Fruit fly (Drosophila melanogaster) whole organism, prepupa: ENCODE measurements around the gene COX6AL2.

Experiments used
- Blimp-1 ChIP-seq: fragments of 200-800 bp; sonication (Bioruptor generic); optimal IDR thresholded peaks from 3 replicates; lab custom pipeline; 2017; ENCODE audit warnings: missing biosample characterization, missing genetic modification characterization, mild to moderate bottlenecking, moderate library complexity, missing genetic modification reagents
- CG10631 ChIP-seq: fragments of 200-800 bp; sonication (Bioruptor generic); optimal IDR thresholded peaks from 2 replicates; lab custom pipeline; 2016; ENCODE audit warnings: missing biosample characterization, missing genetic modification characterization
- CG10669 ChIP-seq: fragments of 200-800 bp; sonication (Bioruptor generic); optimal IDR thresholded peaks from 3 replicates; lab custom pipeline; 2018; ENCODE audit warnings: missing biosample characterization, mild to moderate bottlenecking, missing genetic modification characterization, moderate library complexity
- CG11294 ChIP-seq: fragments of 200-800 bp; sonication (Bioruptor generic); IDR thresholded peaks from 2 replicates; pipeline ENCODE4 v1.3.6; 2022; ENCODE audit warnings: missing biosample characterization, missing genetic modification characterization
- CG11762 ChIP-seq: fragments of 200-800 bp; sonication (Bioruptor generic); optimal IDR thresholded peaks from 3 replicates; lab custom pipeline; 2016; ENCODE audit warnings: missing biosample characterization, missing genetic modification characterization; ENCODE audit not compliant: insufficient read depth
- CG11902 ChIP-seq: fragments of 200-800 bp; sonication (Bioruptor generic); optimal IDR thresholded peaks from 3 replicates; lab custom pipeline; 2016; ENCODE audit warnings: missing biosample characterization, missing genetic modification characterization
- CG15336 ChIP-seq: fragments of 200-800 bp; sonication (Bioruptor generic); IDR thresholded peaks from 2 replicates; pipeline ENCODE4 v1.3.6; 2022; ENCODE audit warnings: missing biosample characterization, missing genetic modification characterization
- CG1621 ChIP-seq: fragments of 200-800 bp; sonication (Bioruptor generic); optimal IDR thresholded peaks from 3 replicates; lab custom pipeline; 2018; ENCODE audit warnings: missing biosample characterization, mild to moderate bottlenecking, missing genetic modification characterization
- CG3032 ChIP-seq: fragments of 200-800 bp; optimal IDR thresholded peaks from 2 replicates; lab custom pipeline; 2019; ENCODE audit warnings: missing biosample characterization, mild to moderate bottlenecking, missing genetic modification characterization, moderate library complexity
- CG31627 ChIP-seq: fragments of 200-800 bp; sonication (Bioruptor generic); optimal IDR thresholded peaks from 3 replicates; lab custom pipeline; 2016; ENCODE audit warnings: missing biosample characterization, missing genetic modification characterization
- CG32006 ChIP-seq: fragments of 200-800 bp; sonication (Bioruptor generic); optimal IDR thresholded peaks from 3 replicates; lab custom pipeline; 2017; ENCODE audit warnings: missing biosample characterization, mild to moderate bottlenecking, missing genetic modification characterization
- CG34406 ChIP-seq: fragments of 200-800 bp; sonication (Bioruptor generic); optimal IDR thresholded peaks from 3 replicates; lab custom pipeline; 2016; ENCODE audit warnings: missing biosample characterization, missing genetic modification characterization
- CG3919 ChIP-seq: fragments of 200-800 bp; sonication (Bioruptor generic); optimal IDR thresholded peaks from 3 replicates; lab custom pipeline; 2016; ENCODE audit warnings: missing biosample characterization, missing genetic modification characterization
- CG6163 ChIP-seq: fragments of 200-800 bp; sonication (Bioruptor generic); IDR thresholded peaks from 3 replicates; pipeline ENCODE4 v1.3.6; 2022; ENCODE audit warnings: missing biosample characterization, missing genetic modification characterization
- CG6276 ChIP-seq: fragments of 200-800 bp; sonication (Bioruptor generic); optimal IDR thresholded peaks from 2 replicates; lab custom pipeline; 2017; ENCODE audit warnings: missing biosample characterization, mild to moderate bottlenecking, missing genetic modification characterization
- CG6808 ChIP-seq: fragments of 200-800 bp; sonication (Bioruptor generic); optimal IDR thresholded peaks from 3 replicates; lab custom pipeline; 2017; ENCODE audit warnings: missing biosample characterization, missing genetic modification characterization, mild to moderate bottlenecking, moderate library complexity, missing genetic modification reagents
- CG7368 ChIP-seq: fragments of 200-800 bp; sonication (Bioruptor generic); optimal IDR thresholded peaks from 3 replicates; lab custom pipeline; 2016; ENCODE audit warnings: missing biosample characterization, missing genetic modification characterization
- CG8119 ChIP-seq: fragments of 200-800 bp; sonication (Bioruptor generic); IDR thresholded peaks from 3 replicates; pipeline ENCODE4 v1.3.6; 2022; ENCODE audit warnings: missing biosample characterization, missing genetic modification characterization
- CG8319 ChIP-seq: fragments of 200-800 bp; sonication (Bioruptor generic); optimal IDR thresholded peaks from 3 replicates; lab custom pipeline; 2016; ENCODE audit warnings: missing biosample characterization, missing genetic modification characterization
- CG8632 ChIP-seq: fragments of 200-800 bp; sonication (Bioruptor generic); optimal IDR thresholded peaks from 3 replicates; lab custom pipeline; 2016; ENCODE audit warnings: missing biosample characterization, missing genetic modification characterization
- CG9139 ChIP-seq: fragments of 200-800 bp; sonication (Bioruptor generic); optimal IDR thresholded peaks from 3 replicates; lab custom pipeline; 2017; ENCODE audit warnings: missing biosample characterization, mild to moderate bottlenecking, missing genetic modification characterization
- Eip78C ChIP-seq: fragments of 200-800 bp; sonication (Bioruptor generic); peaks from one replicate; lab custom pipeline; 2016; ENCODE audit warnings: missing biosample characterization, missing genetic modification characterization
- Eip93F ChIP-seq: fragments of 200-800 bp; sonication (Bioruptor generic); optimal IDR thresholded peaks from 2 replicates; lab custom pipeline; 2016; ENCODE audit warnings: missing biosample characterization, mild to moderate bottlenecking, missing genetic modification characterization
- Ets21C ChIP-seq: fragments of 200-800 bp; sonication (Bioruptor generic); optimal IDR thresholded peaks from 3 replicates; lab custom pipeline; 2016; ENCODE audit warnings: missing biosample characterization, missing genetic modification characterization
- Ets96B ChIP-seq: fragments of 200-800 bp; optimal IDR thresholded peaks from 2 replicates; lab custom pipeline; 2019; ENCODE audit warnings: missing biosample characterization, mild to moderate bottlenecking, missing genetic modification characterization, moderate library complexity
- Lpt ChIP-seq: fragments of 200-800 bp; sonication (Bioruptor generic); optimal IDR thresholded peaks from 3 replicates; lab custom pipeline; 2016; ENCODE audit warnings: missing biosample characterization, missing genetic modification characterization
- OdsH ChIP-seq: fragments of 200-800 bp; sonication (Bioruptor generic); optimal IDR thresholded peaks from 3 replicates; lab custom pipeline; 2016; ENCODE audit warnings: missing biosample characterization, missing genetic modification characterization
- Sox102F ChIP-seq: fragments of 200-800 bp; sonication (Bioruptor generic); optimal IDR thresholded peaks from 2 replicates; lab custom pipeline; 2016; ENCODE audit warnings: missing biosample characterization, mild to moderate bottlenecking, missing genetic modification characterization
- Sox14 ChIP-seq: fragments of 200-800 bp; sonication (Bioruptor generic); optimal IDR thresholded peaks from 3 replicates; lab custom pipeline; 2016; ENCODE audit warnings: missing biosample characterization, missing genetic modification characterization
- Sox15 ChIP-seq: fragments of 200-800 bp; sonication (Bioruptor generic); optimal IDR thresholded peaks from 3 replicates; lab custom pipeline; 2016; ENCODE audit warnings: missing biosample characterization, missing genetic modification characterization
- achi ChIP-seq: fragments of 200-800 bp; sonication (Bioruptor generic); optimal IDR thresholded peaks from 3 replicates; lab custom pipeline; 2016; ENCODE audit warnings: missing biosample characterization, missing genetic modification characterization
- acj6 ChIP-seq: fragments of 200-800 bp; sonication (Bioruptor generic); optimal IDR thresholded peaks from 3 replicates; lab custom pipeline; 2016; ENCODE audit warnings: missing biosample characterization, missing genetic modification characterization
- dac ChIP-seq: fragments of 200-800 bp; sonication (Bioruptor generic); optimal IDR thresholded peaks from 2 replicates; lab custom pipeline; 2017; ENCODE audit warnings: missing biosample characterization, mild to moderate bottlenecking, missing genetic modification characterization
- eg ChIP-seq: fragments of 200-800 bp; sonication (Bioruptor generic); IDR thresholded peaks from 3 replicates; pipeline ENCODE4 v1.3.6; 2022; ENCODE audit warnings: missing biosample characterization, missing genetic modification characterization
- fd59A ChIP-seq: fragments of 200-800 bp; sonication (Bioruptor generic); optimal IDR thresholded peaks from 2 replicates; lab custom pipeline; 2017; ENCODE audit warnings: missing biosample characterization, mild to moderate bottlenecking, missing genetic modification characterization, missing genetic modification reagents
- fkh ChIP-seq: fragments of 200-800 bp; sonication (Bioruptor generic); optimal IDR thresholded peaks from 3 replicates; lab custom pipeline; 2017; ENCODE audit warnings: missing biosample characterization, mild to moderate bottlenecking, missing genetic modification characterization, moderate library complexity
- lz ChIP-seq: fragments of 200-800 bp; sonication (Bioruptor generic); optimal IDR thresholded peaks from 3 replicates; lab custom pipeline; 2016; ENCODE audit warnings: missing biosample characterization, missing genetic modification characterization
- net ChIP-seq: fragments of 200-800 bp; sonication (Bioruptor generic); optimal IDR thresholded peaks from 3 replicates; lab custom pipeline; 2016; ENCODE audit warnings: missing biosample characterization, missing genetic modification characterization
- salr ChIP-seq, 2 experiments: fragments of 200-800 bp; sonication (Bioruptor generic); optimal IDR thresholded peaks; 3 replicates each; lab custom pipeline; 2016 to 2018; ENCODE audit warnings: missing biosample characterization in 2 of 2, missing genetic modification characterization in 2 of 2, mild to moderate bottlenecking in 1 of 2
- ss ChIP-seq, 2 experiments: fragments of 200-800 bp; sonication (Bioruptor generic); optimal IDR thresholded peaks; 2 replicates in 1 of 2; 3 replicates in 1 of 2; lab custom pipeline; 2017 to 2018; ENCODE audit warnings: mild to moderate bottlenecking in 2 of 2, missing biosample characterization in 2 of 2, missing genetic modification characterization in 2 of 2, moderate library complexity in 1 of 2
- topi ChIP-seq: fragments of 200-800 bp; sonication (Bioruptor generic); optimal IDR thresholded peaks from 3 replicates; lab custom pipeline; 2016; ENCODE audit warnings: missing biosample characterization, missing genetic modification characterization
- vri ChIP-seq: fragments of 200-800 bp; sonication (Bioruptor generic); optimal IDR thresholded peaks from 3 replicates; lab custom pipeline; 2016; ENCODE audit warnings: missing biosample characterization, mild to moderate bottlenecking, missing genetic modification characterization

Gene COX6AL2

DNA sequence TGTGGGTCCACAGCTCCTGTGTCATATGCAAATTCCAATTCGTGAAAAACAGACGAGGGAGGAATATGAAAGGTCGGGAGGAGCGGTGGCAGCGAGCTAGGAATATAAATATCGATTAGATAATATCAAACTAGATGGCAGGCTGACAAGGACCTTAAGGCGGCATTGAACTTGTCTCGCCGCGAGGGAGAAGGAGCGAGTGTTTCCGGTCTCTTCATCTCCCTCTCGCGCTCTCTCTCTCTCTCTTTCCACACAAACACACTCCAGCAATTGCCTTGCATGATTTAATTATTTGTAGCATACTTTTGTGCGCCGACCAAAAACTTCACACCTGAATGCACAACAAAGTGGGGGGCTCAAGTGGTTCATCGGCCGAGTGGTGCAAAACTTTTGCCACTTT lies 33.0 kb upstream of the COX6AL2 start:
- TF ChIP-seq CG3032 (tag; lab: Kevin White, UChicago): no peak
- TF ChIP-seq CG11762 (GFP tag; lab: Kevin White, UChicago): no peak
- peak; percentile 4 for TF ChIP-seq CG10669
- TF ChIP-seq CG9139 (GFP tag; lab: Kevin White, UChicago): peak; percentile 14
- peak; percentile 55; the same call in 2 of the 3 replicates for TF ChIP-seq CG6163 (GFP tag; lab: Robert Waterston, UW)
- TF ChIP-seq achi (GFP tag; lab: Kevin White, UChicago): peak; percentile 8
- TF ChIP-seq fd59A: no peak
- TF ChIP-seq OdsH: peak; percentile 8
- TF ChIP-seq CG6808 (GFP tag; lab: Kevin White, UChicago): peak; percentile 6
- peak in 1 of 2 experiments; percentile 5 for TF ChIP-seq salr (GFP tag; optimal IDR thresholded peaks at IDR 0.05; lab: Kevin White, UChicago)
- TF ChIP-seq CG1621 (tag; lab: Kevin White, UChicago): peak; percentile 28
- TF ChIP-seq net: no peak
- TF ChIP-seq CG8632 (GFP tag; lab: Kevin White, UChicago): peak; percentile 10
- peak; percentile 10 for TF ChIP-seq CG31627
- TF ChIP-seq Sox14 (GFP tag; lab: Kevin White, UChicago): no peak
- no peak for TF ChIP-seq CG10631 (GFP tag; lab: Kevin White, UChicago)
- TF ChIP-seq CG8119 (GFP tag; lab: Robert Waterston, UW): no peak
- TF ChIP-seq CG3919: peak; percentile 61
- peak; percentile 65; the same call in 2 of the 3 replicates for TF ChIP-seq eg (GFP tag; lab: Robert Waterston, UW)
- peak; percentile 22 for TF ChIP-seq acj6 (GFP tag; lab: Kevin White, UChicago)
- no peak for TF ChIP-seq Lpt
- TF ChIP-seq lz: peak; percentile 10
- no peak for TF ChIP-seq CG7368 (GFP tag; lab: Kevin White, UChicago)
- no peak for TF ChIP-seq CG11902 (GFP tag; lab: Kevin White, UChicago)
- TF ChIP-seq Ets21C (GFP tag; lab: Kevin White, UChicago): no peak
- TF ChIP-seq Ets96B (tag; lab: Kevin White, UChicago): no peak
- peak; percentile 20 for TF ChIP-seq CG8319 (GFP tag; lab: Kevin White, UChicago)
- peak; percentile 30 for TF ChIP-seq CG34406 (GFP tag; lab: Kevin White, UChicago)
- TF ChIP-seq vri (GFP tag; lab: Kevin White, UChicago): no peak
- TF ChIP-seq Sox102F (GFP tag; lab: Kevin White, UChicago): no peak
- no peak for TF ChIP-seq CG32006 (GFP tag; lab: Kevin White, UChicago)
- TF ChIP-seq CG6276 (GFP tag; lab: Kevin White, UChicago): no peak

DNA sequence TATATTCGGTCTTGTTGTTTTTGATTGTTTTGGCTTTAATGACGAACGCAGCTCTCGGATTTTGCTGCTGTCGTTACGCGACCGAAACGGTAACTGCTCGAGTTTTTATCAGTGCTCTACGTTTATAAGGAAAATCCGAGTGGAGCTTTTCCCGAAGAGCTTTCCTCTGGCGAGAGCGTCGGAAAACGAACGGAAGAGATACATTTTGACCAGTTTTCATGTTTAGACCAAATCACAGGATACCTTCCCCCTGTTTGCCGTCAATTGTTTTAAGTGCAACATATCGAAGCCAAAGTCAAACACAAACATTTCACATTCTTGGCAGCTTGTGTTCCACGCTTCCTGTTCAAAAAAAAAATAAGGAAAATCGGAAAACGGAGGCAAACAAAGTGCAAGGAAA lies 32.0 kb upstream of the COX6AL2 start, which contains the start of gene CG32204:
TSS of gene CG32204 (minus strand) at position 101 of the 400 bp plus-strand sequence.
- TF ChIP-seq Ets21C (GFP tag; lab: Kevin White, UChicago) (no peak), CG3032 (tag; lab: Kevin White, UChicago) (no peak), Eip93F (GFP tag; lab: Kevin White, UChicago) (no peak), topi (GFP tag; lab: Kevin White, UChicago) (no peak), Lpt (no peak), CG15336 (GFP tag; lab: Robert Waterston, UW) (no peak), Blimp-1 (no peak), Eip78C (no peak), dac (no peak), ss (GFP tag; optimal IDR thresholded peaks at IDR 0.05; lab: Kevin White, UChicago) (no peak)

DNA sequence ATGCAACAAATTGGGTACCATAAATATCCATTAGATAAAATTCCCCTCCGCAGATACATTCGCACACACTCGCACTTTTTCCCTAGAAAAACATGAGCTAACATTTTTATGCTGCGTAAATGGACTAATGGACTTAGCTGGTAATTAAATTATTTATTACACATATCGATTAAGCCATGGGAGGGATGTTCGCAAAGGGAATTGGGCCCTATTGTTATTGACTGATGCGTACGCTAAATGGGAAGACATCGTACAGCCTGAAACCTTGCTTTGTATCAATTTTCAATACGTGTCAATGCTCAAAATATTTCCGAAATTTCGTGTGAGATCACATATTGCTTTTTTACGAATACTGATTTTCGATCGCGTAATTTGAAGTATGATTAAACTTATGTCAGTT lies 10.8 kb upstream of the COX6AL2 start, which contains the start of gene CG43049:
TSS of gene CG43049 (plus strand) at position 301 of the 400 bp plus-strand sequence.
- TF ChIP-seq CG11294 (GFP tag; lab: Robert Waterston, UW) (no peak), Sox15 (no peak), fkh (GFP tag; lab: Kevin White, UChicago) (no peak), CG15336 (GFP tag; lab: Robert Waterston, UW) (no peak), Sox14 (GFP tag; lab: Kevin White, UChicago) (no peak)
- TF ChIP-seq, all 60 proteins: peak for 0
